Worm (Caenorhabditis elegans) whole organism, late embryonic: ENCODE measurements around the gene hcf-1.

ENCODE experiments used
- madf-2 ChIP-seq: sonication (generic microtip); optimal IDR thresholded peaks from 2 replicates; lab custom pipeline; 2017; ENCODE audit warnings: missing genetic modification characterization, missing compliant biosample characterization
- tbx-2 ChIP-seq: sonication (generic microtip); optimal IDR thresholded peaks from 2 replicates; lab custom pipeline; 2016; ENCODE audit warnings: missing genetic modification characterization, missing compliant biosample characterization

DNA sequence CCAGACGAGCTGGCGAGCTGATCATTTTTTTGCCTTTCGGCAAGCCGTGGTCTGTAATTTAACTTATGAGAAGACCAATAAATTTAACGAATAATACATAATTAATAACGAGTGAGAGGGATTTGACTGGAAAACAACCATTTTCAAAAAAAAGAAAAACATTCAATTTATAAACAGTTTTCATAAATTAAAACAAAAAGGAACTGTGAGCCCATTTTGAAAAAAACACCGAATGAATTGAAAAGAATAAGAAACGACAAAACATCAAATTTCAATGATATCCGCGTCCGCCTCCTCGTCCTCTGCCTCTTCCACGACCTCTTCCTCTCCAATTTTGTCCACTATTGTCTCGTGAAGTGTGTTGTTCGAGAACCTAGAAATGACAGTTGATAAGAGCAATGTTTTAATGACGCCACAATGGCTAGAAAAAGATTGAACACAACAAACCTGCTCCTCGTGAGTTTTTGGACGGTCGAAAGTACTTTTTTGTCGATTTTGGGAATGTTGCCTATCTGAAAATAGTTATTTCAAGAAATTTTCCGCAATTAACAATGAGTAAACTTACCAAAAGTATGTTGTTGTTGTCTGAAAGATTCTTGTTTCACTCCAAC lies 9.8 kb upstream of the hcf-1 start, which contains the start of gene tag-321:
- TF ChIP-seq madf-2 (no peak), tbx-2 (tag; lab: Kevin White, UChicago) (no peak)
